Worm (Caenorhabditis elegans) whole organism, L4 larva: ENCODE data around the gene rpn-1.

ENCODE experiments used
- F10B5.3 ChIP-seq: sonication (generic microtip); optimal IDR thresholded peaks from 2 replicates; lab custom pipeline; 2016; ENCODE audit warnings: mild to moderate bottlenecking, missing genetic modification characterization, missing compliant biosample characterization
- F26F4.8 ChIP-seq: fragments of 200-800 bp; sonication (Bioruptor generic); conservative IDR thresholded peaks from 2 replicates; pipeline ENCODE4 v1.3.6; 2022; ENCODE audit warnings: missing genetic modification characterization, missing compliant biosample characterization
- T20F7.1 ChIP-seq: fragments of 200-800 bp; sonication (Bioruptor generic); optimal IDR thresholded peaks from 2 replicates; lab custom pipeline; 2018; ENCODE audit warnings: mild to moderate bottlenecking, missing genetic modification characterization, missing compliant biosample characterization
- T26A8.4 ChIP-seq: fragments of 200-800 bp; sonication (Bioruptor generic); IDR thresholded peaks from 2 replicates; pipeline ENCODE4 v1.3.6; 2022; ENCODE audit warnings: missing genetic modification characterization, missing compliant biosample characterization
- Y48G9A.11 ChIP-seq: fragments of 200-800 bp; sonication (Bioruptor generic); IDR thresholded peaks from 2 replicates; pipeline ENCODE4 v1.3.6; 2022; ENCODE audit warnings: missing genetic modification reagents, missing genetic modification characterization, missing compliant biosample characterization
- Y5F2A.4 ChIP-seq: fragments of 200-800 bp; sonication (Bioruptor generic); optimal IDR thresholded peaks from 2 replicates; lab custom pipeline; 2018; ENCODE audit warnings: mild to moderate bottlenecking, missing genetic modification characterization, missing compliant biosample characterization
- aha-1 ChIP-seq: fragments of 150-350 bp; peaks from one replicate; lab custom pipeline; 2014; ENCODE audit warnings: missing biosample characterization, missing genetic modification characterization
- ama-1 ChIP-seq: fragments of 150-350 bp; optimal IDR thresholded peaks from 2 replicates; lab custom pipeline; 2014; ENCODE audit warnings: inconsistent platforms, mixed read lengths
- ceh-62 ChIP-seq: sonication (generic microtip); optimal IDR thresholded peaks from 2 replicates; lab custom pipeline; 2017; ENCODE audit warnings: missing biosample characterization, missing genetic modification characterization
- ceh-82 ChIP-seq: sonication (generic microtip); optimal IDR thresholded peaks from 2 replicates; lab custom pipeline; 2017; ENCODE audit warnings: missing biosample characterization, missing genetic modification characterization
- ces-1 ChIP-seq: fragments of 150-350 bp; sonication (generic microtip); optimal IDR thresholded peaks from 4 replicates; lab custom pipeline; 2014; ENCODE audit warnings: missing biosample characterization, missing genetic modification reagents, missing genetic modification characterization
- ctbp-1 ChIP-seq: fragments of 200-800 bp; sonication (Bioruptor generic); IDR thresholded peaks from 2 replicates; pipeline ENCODE4 v1.3.6; 2022; ENCODE audit warnings: missing genetic modification reagents, missing genetic modification characterization, missing compliant biosample characterization
- dmd-8 ChIP-seq: fragments of 200-800 bp; sonication (Bioruptor generic); IDR thresholded peaks from 2 replicates; pipeline ENCODE4 v1.3.6; 2022; ENCODE audit warnings: missing genetic modification characterization, missing compliant biosample characterization
- dmd-9 ChIP-seq: fragments of 200-800 bp; sonication (Bioruptor generic); IDR thresholded peaks from 2 replicates; pipeline ENCODE4 v1.3.6; 2022; ENCODE audit warnings: missing genetic modification reagents, missing genetic modification characterization, missing compliant biosample characterization
- dve-1 ChIP-seq: sonication (generic microtip); optimal IDR thresholded peaks from 2 replicates; lab custom pipeline; 2017; ENCODE audit warnings: antibody characterized with exemption, mild to moderate bottlenecking, missing genetic modification characterization, missing compliant biosample characterization; ENCODE audit not compliant: insufficient read depth
- hlh-11 ChIP-seq: fragments of 200-800 bp; sonication (Bioruptor generic); optimal IDR thresholded peaks from 2 replicates; lab custom pipeline; 2018; ENCODE audit warnings: mild to moderate bottlenecking, missing genetic modification characterization, missing compliant biosample characterization
- lin-1 ChIP-seq: fragments of 200-800 bp; sonication (Bioruptor generic); IDR thresholded peaks from 2 replicates; pipeline ENCODE4 v1.3.6; 2022; ENCODE audit warnings: missing genetic modification reagents, missing genetic modification characterization, missing compliant biosample characterization
- lin-38 ChIP-seq: fragments of 200-800 bp; sonication (Bioruptor generic); IDR thresholded peaks from 2 replicates; pipeline ENCODE4 v1.3.6; 2022; ENCODE audit warnings: missing genetic modification reagents, missing genetic modification characterization, missing compliant biosample characterization
- madf-9 ChIP-seq: fragments of 200-800 bp; sonication (Bioruptor generic); conservative IDR thresholded peaks from 2 replicates; pipeline ENCODE4 v1.3.6; 2022; ENCODE audit warnings: missing genetic modification reagents, missing genetic modification characterization, missing compliant biosample characterization
- mep-1 ChIP-seq: fragments of 150-350 bp; sonication (generic microtip); optimal IDR thresholded peaks from 3 replicates; lab custom pipeline; 2014; ENCODE audit warnings: missing biosample characterization, missing genetic modification characterization
- mxl-3 ChIP-seq: fragments of 200-800 bp; sonication (Bioruptor generic); optimal IDR thresholded peaks from 2 replicates; lab custom pipeline; 2018; ENCODE audit warnings: mild to moderate bottlenecking, missing genetic modification characterization, missing compliant biosample characterization
- nhr-102 ChIP-seq: sonication (generic microtip); optimal IDR thresholded peaks from 2 replicates; lab custom pipeline; 2016; ENCODE audit warnings: mild to moderate bottlenecking, missing genetic modification characterization, moderate library complexity, missing compliant biosample characterization
- nhr-237 ChIP-seq: sonication (generic microtip); optimal IDR thresholded peaks from 2 replicates; lab custom pipeline; 2017; ENCODE audit warnings: missing biosample characterization, missing genetic modification characterization
- nhr-42 ChIP-seq: fragments of 200-800 bp; sonication (Bioruptor generic); IDR thresholded peaks from 2 replicates; pipeline ENCODE4 v1.3.6; 2022; ENCODE audit warnings: missing genetic modification characterization, missing compliant biosample characterization
- nhr-48 ChIP-seq: sonication (generic microtip); optimal IDR thresholded peaks from 2 replicates; lab custom pipeline; 2016; ENCODE audit warnings: mild to moderate bottlenecking, missing genetic modification characterization, missing compliant biosample characterization
- nhr-6 ChIP-seq: fragments of 150-350 bp; optimal IDR thresholded peaks from 2 replicates; lab custom pipeline; 2014; ENCODE audit warnings: missing biosample characterization, missing genetic modification characterization
- pha-4 ChIP-seq, 2 experiments: fragments of 150-350 bp in 1 of 2; fragments of 200-800 bp in 1 of 2; sonication (Bioruptor generic) in 1 of 2; IDR thresholded peaks in 1 of 2; optimal IDR thresholded peaks in 1 of 2; 2 replicates each; pipeline versions ENCODE4 v1.3.6 to Lab custom; 2014 to 2022; ENCODE audit warnings: missing genetic modification characterization in 2 of 2, missing genetic modification reagents in 2 of 2, missing biosample characterization in 1 of 2, missing compliant biosample characterization in 1 of 2
- rbr-2 ChIP-seq: sonication (generic microtip); optimal IDR thresholded peaks from 2 replicates; lab custom pipeline; 2016; ENCODE audit warnings: missing genotype, missing genetic modification characterization, missing compliant biosample characterization
- set-16 ChIP-seq: fragments of 200-800 bp; sonication (Bioruptor generic); IDR thresholded peaks from 2 replicates; pipeline ENCODE4 v1.3.6; 2022; ENCODE audit warnings: missing genetic modification reagents, missing genetic modification characterization, missing compliant biosample characterization
- snpc-1.2 ChIP-seq: fragments of 200-800 bp; sonication (Bioruptor generic); IDR thresholded peaks from 2 replicates; pipeline ENCODE4 v1.3.6; 2022; ENCODE audit warnings: missing genetic modification reagents, missing genetic modification characterization, missing compliant biosample characterization
- spr-1 ChIP-seq: sonication (generic microtip); optimal IDR thresholded peaks from 2 replicates; lab custom pipeline; 2016; ENCODE audit warnings: mild to moderate bottlenecking, missing genetic modification characterization, missing compliant biosample characterization
- spr-3 ChIP-seq: fragments of 200-800 bp; sonication (Bioruptor generic); optimal IDR thresholded peaks from 2 replicates; lab custom pipeline; 2018; ENCODE audit warnings: mild to moderate bottlenecking, missing genetic modification characterization, missing compliant biosample characterization
- tag-97 ChIP-seq: fragments of 200-800 bp; sonication (Bioruptor generic); IDR thresholded peaks from 2 replicates; pipeline ENCODE4 v1.3.6; 2022; ENCODE audit warnings: missing genetic modification characterization, missing compliant biosample characterization
- unc-39 ChIP-seq: sonication (generic microtip); optimal IDR thresholded peaks from 2 replicates; lab custom pipeline; 2017; ENCODE audit warnings: missing biosample characterization, missing genetic modification characterization
- zag-1 ChIP-seq: fragments of 150-350 bp; optimal IDR thresholded peaks from 2 replicates; lab custom pipeline; 2014; ENCODE audit warnings: missing biosample characterization, missing genetic modification characterization
- zfp-3 ChIP-seq: fragments of 200-800 bp; sonication (Bioruptor generic); conservative IDR thresholded peaks from 2 replicates; pipeline ENCODE4 v1.3.6; 2022; ENCODE audit warnings: missing genetic modification reagents, missing genetic modification characterization, missing compliant biosample characterization
- ztf-11 ChIP-seq: fragments of 150-350 bp; optimal IDR thresholded peaks from 2 replicates; lab custom pipeline; 2014; ENCODE audit warnings: missing biosample characterization, missing genetic modification characterization
- ztf-7 ChIP-seq: fragments of 150-350 bp; optimal IDR thresholded peaks from 2 replicates; lab custom pipeline; 2014; ENCODE audit warnings: missing biosample characterization, missing genetic modification characterization

rpn-1 gene

DNA sequence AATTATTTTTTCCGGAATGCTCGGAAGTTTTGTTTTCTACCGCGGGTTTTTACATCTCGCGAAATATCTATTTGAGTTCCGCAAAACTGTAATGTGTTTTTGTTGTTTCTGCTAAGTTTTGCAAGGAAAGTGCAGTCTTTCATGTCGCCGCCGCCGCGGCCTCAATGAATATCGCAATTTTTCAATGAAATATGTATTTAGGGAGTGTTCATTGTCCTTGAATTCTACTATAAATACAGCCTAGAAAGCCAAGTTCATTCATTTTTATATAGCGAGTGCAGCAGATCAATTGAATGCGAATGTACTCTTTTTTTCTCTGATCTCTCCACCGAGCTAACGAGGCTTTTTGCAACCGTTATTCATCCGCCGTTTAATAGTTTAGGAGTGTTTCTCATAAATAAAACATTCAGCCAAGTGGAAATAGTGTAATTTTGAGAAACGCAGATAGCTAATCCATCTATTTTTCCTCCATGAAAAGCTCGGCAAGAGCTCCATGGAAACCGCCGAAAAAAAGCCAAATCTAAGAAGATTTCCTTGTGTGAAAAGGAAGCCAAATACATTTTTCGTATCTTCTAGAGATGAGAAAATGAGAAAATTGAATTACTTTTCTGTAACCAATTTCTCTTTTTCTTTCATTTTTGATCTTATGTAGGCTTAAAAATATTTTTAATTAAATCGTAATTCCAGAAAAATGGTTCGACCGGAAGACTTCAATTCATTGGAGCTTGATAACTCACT lies 3.3 kb upstream of the rpn-1 start, which contains the start of gene T22D1.3 (continued):
- no peak for TF ChIP-seq lin-1
- peak; percentile 59 for TF ChIP-seq snpc-1.2 (GFP tag; lab: Robert Waterston, UW)
- no peak for TF ChIP-seq ceh-62
- TF ChIP-seq aha-1, result no peak
- no peak for TF ChIP-seq spr-3
- TF ChIP-seq dve-1 (tag; lab: Kevin White, UChicago), result no peak
- TF ChIP-seq lin-38, result peak; percentile 36
- no peak for TF ChIP-seq hlh-11 (tag; lab: Kevin White, UChicago)
- no peak for TF ChIP-seq nhr-42
- TF ChIP-seq Y5F2A.4 (GFP tag; lab: Kevin White, UChicago), result peak; percentile 47
- TF ChIP-seq F26F4.8 (GFP tag; lab: Robert Waterston, UW), result no peak
- peak; percentile 34 for TF ChIP-seq nhr-102 (tag; lab: Kevin White, UChicago)
- TF ChIP-seq Y48G9A.11 (GFP tag; lab: Robert Waterston, UW), result no peak
- no peak for TF ChIP-seq T20F7.1
- TF ChIP-seq ztf-11, result no peak
- TF ChIP-seq unc-39 (tag; lab: Kevin White, UChicago), result no peak
- TF ChIP-seq T26A8.4 (GFP tag; lab: Robert Waterston, UW), result peak; percentile 42; the same call in 1 of the 2 replicates
- no peak for TF ChIP-seq ztf-7 (tag; lab: Kevin White, UChicago)
- TF ChIP-seq nhr-237, result no peak
- no peak for TF ChIP-seq mep-1 (tag; lab: Kevin White, UChicago)
- no peak for TF ChIP-seq spr-1 (tag; lab: Kevin White, UChicago)
- TF ChIP-seq zfp-3, result no peak
- TF ChIP-seq rbr-2, result no peak
- no peak for TF ChIP-seq F10B5.3
- TF ChIP-seq ama-1 (lab: Kevin White, UChicago), result peak; percentile 28
- no peak for TF ChIP-seq nhr-48 (tag; lab: Kevin White, UChicago)
- TF ChIP-seq ces-1 (GFP tag; lab: Kevin White, UChicago), result no peak
- TF ChIP-seq dmd-9 (GFP tag; lab: Robert Waterston, UW), result no peak

DNA sequence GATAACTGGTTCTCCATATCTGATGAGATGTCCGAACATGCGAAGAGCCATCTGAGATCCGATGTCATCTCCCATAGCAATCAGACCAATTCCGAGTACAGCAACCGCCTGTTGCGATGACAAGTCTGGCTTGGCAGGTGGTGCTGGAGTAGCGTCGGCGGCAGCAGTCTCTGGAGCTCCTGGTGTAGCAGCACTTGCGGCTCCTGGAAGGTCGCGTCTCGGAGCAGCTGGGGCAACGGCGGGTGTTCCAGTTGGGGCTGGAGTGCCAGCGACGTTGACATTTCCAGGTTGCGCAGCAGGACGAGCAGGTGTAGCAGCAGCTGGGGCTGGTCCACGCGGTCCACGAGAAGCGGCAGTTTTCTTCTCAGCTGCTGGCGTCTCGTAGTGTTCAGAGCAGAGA lies 2.2 kb downstream of the rpn-1 start:
- no peak for TF ChIP-seq T20F7.1
- TF ChIP-seq tag-97 (GFP tag; lab: Robert Waterston, UW), result no peak
- TF ChIP-seq mxl-3 (GFP tag; lab: Kevin White, UChicago), result no peak
- TF ChIP-seq pha-4 (GFP tag; IDR thresholded peaks at IDR 0.05; lab: Robert Waterston, UW), result peak; percentile 17; the same call in 1 of the 2 replicates
- no peak for TF ChIP-seq pha-4 (tag; optimal IDR thresholded peaks at IDR 0.05; lab: Kevin White, UChicago)
- no peak for TF ChIP-seq ztf-7 (tag; lab: Kevin White, UChicago)
- TF ChIP-seq dmd-8 (GFP tag; lab: Robert Waterston, UW), result no peak
- no peak for TF ChIP-seq madf-9
- no peak for TF ChIP-seq ceh-82 (tag; lab: Kevin White, UChicago)
- TF ChIP-seq lin-38, result no peak
- TF ChIP-seq zfp-3, result no peak
- TF ChIP-seq nhr-6 (tag; lab: Kevin White, UChicago), result no peak
- no peak for TF ChIP-seq mep-1 (tag; lab: Kevin White, UChicago)
- TF ChIP-seq set-16 (GFP tag; lab: Robert Waterston, UW), result peak; percentile 97
- no peak for TF ChIP-seq zag-1 (tag; lab: Kevin White, UChicago)
- TF ChIP-seq ctbp-1 (GFP tag; lab: Robert Waterston, UW), result 0 out of 2 replicates have a peak, but pooled peaks have one; percentile 11
- TF ChIP-seq, all 104 proteins: peak for 3
